ENCODE assay signal across 2 worm cellular contexts in genomic region chrIV:17096168-17096567, ce11.
TF ChIP-seq lines count a peak whose summit lies in the region.

Gene Y116A8C.27, minus strand, starts transcription at chrIV:17096268.

TF ChIP-seq in whole organism, L4 larva, 104 proteins besides CTCF, POLR2A, EP300 and RAD21:
- no peak for TF ChIP-seq nhr-237 (tag; optimal IDR thresholded peaks at IDR 0.05; lab: Kevin White, UChicago)
- TF ChIP-seq aha-1 (tag; lab: Kevin White, UChicago), result no peak
- peak; percentile 32 for TF ChIP-seq ama-1 (optimal IDR thresholded peaks at IDR 0.05; lab: Kevin White, UChicago)

TF ChIP-seq in whole organism, young adult, 124 proteins besides CTCF, POLR2A, EP300 and RAD21:
- TF ChIP-seq snpc-4 (GFP tag; optimal IDR thresholded peaks at IDR 0.05; lab: Kevin White, UChicago), result peak; percentile 4
- no peak for TF ChIP-seq snpc-4 (tag; optimal IDR thresholded peaks at IDR 0.05; lab: Kevin White, UChicago)
- TF ChIP-seq gei-17 (GFP tag; optimal IDR thresholded peaks at IDR 0.05; lab: Kevin White, UChicago), result no peak

Comparison
In these comparisons a context has a peak if more than half of its experiments do, and no peak if none do; other contexts are left out.
1. Of the 7 proteins assayed by ChIP-seq in both whole organism, young adult and whole organism, L4 larva: peak only in whole organism, young adult: none; only in whole organism, L4 larva: ama-1; in both: none; in neither: 5; mixed calls (peak in some experiments, not most) for 1.